Worm (Caenorhabditis elegans) whole organism, dauer: ENCODE measurements around the gene pyr-1.

Experiments
- unc-62 ChIP-seq: sonication (generic microtip); optimal IDR thresholded peaks from 2 replicates; lab custom pipeline; 2017; ENCODE audit warnings: missing biosample characterization, missing genetic modification reagents, missing genetic modification characterization

pyr-1 gene

DNA sequence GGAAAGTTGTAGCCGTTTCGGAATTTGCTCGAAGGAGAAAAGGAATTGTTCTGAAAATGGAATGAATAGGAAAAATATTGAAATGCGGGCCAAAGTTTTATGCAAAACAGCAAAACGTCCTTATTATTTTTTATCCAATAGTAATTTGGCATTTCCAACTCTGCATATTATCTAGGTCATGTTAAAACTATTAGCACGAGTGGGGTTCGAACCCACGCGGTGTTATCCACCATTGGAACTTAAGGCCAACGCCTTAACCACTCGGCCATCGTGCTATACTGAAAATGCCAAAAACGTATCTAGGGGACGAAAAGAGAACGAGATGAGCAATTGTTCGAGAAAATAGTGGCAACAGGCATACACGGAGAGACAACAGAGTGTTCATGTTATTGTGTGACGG, 19.1 kb upstream of the pyr-1 start:
- TF ChIP-seq unc-62 (GFP tag; lab: Kevin White, UChicago) = no peak

DNA sequence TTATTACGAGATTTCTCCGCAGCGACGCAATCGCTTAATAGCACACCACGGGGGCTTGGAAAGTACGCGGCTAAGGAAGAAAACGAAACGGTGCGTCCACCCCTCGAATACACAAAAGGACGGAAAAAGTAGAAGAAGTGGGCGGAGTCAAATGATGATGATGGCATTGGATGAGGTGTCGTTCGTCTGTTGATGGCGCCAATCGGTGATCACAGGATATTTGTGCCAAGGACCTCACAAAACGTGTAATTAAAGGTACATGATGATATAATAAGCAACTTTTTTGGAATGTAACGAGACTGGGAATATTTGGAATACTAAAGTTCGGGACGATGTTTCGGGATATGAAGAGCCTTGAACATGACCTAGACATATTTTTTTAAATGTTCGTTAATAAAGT, 16.5 kb upstream of the pyr-1 start, which contains the start of gene cutl-12:
TSS of gene cutl-12 (minus strand) at position 101 of the 400 bp plus-strand sequence.
- no peak for TF ChIP-seq unc-62 (GFP tag; lab: Kevin White, UChicago)

DNA sequence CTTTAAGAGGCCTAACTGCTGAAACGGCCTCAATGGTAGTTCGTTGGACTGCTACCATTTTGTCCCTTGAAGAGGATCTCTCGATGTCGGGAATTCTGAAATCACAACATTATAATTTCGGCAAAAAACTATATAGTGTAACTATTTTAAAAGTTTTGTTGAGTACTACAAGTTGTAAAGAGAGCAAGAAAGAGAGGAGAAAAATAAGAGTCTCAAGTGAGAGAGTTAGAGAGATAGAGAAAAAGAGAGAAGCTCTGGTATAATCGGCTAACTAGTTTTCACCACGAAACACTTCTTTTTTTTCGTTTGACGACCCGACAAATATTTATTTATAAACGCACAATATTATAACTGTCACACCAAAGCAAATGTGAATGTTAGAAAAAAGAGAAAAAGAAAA, 13.3 kb upstream of the pyr-1 start, which contains the start of gene vab-9:
TSS of gene vab-9 (minus strand) at position 101 of the 400 bp plus-strand sequence.
- no peak for TF ChIP-seq unc-62 (GFP tag; lab: Kevin White, UChicago)

DNA sequence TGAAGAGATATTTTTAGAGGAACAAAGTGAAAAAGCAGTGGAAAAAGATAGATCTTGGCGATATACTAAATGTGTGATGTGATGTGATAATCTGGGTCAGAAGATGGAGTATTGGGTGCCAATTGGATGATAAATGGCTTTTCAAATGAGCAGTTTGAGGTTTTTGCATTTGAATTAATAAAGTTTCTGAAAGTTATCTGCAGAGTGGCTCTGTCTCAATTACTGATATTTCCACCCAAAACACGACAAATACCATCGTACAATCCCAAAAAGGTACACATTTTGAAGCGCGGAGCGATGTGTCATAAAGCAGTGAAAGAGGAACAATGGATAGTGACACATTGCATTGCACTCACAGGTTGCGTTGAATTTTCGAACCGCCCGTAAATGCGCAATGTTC, 11.4 kb upstream of the pyr-1 start:
- TF ChIP-seq unc-62 (GFP tag; lab: Kevin White, UChicago) = no peak

DNA sequence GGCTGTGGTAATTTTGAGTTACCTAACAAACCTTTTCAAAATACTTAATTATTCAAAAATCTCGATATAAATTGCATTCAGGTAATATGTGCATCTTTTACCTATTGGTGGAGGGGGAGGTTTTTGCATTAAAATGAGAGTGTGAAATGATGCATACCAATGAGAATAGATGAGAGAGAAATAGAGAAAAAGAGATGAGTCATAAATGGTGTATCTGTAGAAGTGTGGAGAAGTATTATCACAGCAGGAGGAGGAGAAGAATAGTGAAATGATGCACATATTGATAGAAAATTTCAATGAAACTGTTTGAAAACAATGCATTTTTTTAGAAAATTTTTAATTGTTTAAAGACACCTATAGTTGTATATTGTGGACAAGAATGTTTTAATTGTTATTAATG, 10.4 kb upstream of the pyr-1 start:
- TF ChIP-seq unc-62 (GFP tag; lab: Kevin White, UChicago) = no peak

DNA sequence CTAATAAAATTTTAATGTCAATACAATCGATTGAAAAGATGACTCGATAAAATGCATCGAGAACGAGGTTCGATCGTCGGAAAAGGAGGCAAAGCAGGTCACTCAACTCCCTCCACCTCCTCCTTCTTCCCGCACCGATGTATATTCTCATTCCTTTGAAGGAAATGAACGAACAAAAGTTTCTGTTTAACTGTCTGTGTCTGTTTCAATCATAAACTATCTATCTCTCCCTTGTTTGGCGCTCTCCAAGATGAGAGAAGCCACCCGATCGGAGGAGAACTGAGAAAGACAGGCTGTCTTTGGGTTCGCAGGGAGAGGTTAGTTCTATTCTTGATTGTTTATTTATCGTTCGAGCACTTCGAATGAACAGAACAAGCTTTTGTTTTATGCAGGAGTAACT, 9.8 kb upstream of the pyr-1 start, which contains the start of gene D2085.7:
TSS of gene D2085.7 (plus strand) at position 251 of the 400 bp plus-strand sequence.
- no peak for TF ChIP-seq unc-62 (GFP tag; lab: Kevin White, UChicago)

DNA sequence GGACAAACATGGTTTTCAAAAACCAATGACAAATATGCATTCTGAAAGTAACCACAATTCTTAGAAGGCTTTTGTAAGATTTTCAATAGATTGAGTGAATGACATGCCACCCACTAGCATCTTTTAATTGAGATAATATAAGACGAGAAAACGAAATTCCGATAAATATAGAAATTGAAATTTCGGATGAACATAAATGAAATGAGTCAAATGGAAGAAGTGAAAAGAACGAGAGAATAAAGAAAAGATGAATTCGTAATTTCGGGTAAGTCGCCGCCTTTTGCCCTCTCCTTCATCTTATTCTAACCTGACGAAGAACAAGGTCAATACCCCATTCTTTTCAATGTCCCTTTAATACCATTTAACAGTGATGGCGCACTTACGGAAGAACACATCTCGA, 8.5 kb upstream of the pyr-1 start:
- TF ChIP-seq unc-62 (GFP tag; lab: Kevin White, UChicago) = no peak

DNA sequence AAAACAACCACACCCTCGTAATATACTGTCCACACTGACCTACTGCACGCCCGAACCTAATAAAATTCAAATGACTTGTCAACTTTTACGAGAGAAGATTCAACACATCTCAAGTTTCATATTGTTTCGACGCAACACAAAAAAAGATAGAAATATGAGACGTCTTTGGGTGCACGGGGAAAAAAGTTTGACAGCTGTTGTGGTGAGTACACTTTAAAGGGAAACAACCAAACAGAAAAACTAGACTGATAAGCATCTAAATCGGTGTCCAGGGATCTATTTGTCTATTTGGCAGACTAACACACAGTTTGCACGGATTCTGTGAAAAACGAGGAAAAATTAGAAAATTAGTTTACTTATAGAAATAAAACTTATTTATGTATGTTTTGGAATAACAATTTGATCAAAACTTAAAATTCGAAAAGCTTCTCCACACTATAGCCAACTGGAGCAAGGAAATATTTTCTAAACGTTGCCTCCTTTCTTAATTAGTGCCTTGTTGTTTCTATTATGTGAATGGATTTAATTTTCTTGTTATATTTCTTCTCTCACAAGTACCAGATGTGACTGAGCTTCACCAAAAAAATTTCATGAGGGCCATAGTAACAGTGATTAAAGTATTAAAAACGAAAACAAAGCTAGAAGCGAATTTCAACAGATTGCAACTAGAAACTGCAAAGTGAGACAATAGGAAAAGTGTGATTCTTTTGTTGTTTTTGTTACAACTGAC, 7.1 kb upstream of the pyr-1 start:
- TF ChIP-seq unc-62 (GFP tag; lab: Kevin White, UChicago) = no peak

DNA sequence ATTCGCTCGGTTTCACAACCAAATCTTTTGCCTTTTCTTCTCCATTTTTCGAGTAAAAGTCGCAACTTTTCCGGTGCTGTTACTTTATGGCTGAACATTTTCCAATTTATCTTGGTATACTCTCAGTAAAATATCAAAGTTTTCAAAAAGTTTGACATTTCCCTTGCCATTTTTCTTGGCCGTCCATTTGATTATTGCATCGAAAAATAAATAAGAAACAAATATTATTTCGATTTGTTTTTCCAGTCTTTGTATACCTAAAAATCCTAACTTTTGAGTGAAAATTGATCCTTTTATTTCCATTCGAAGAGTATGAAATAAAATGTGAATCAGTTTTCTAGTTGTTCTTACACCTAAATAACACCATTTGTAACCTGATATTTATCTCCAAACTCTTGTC, 4.5 kb upstream of the pyr-1 start:
- TF ChIP-seq unc-62 (GFP tag; lab: Kevin White, UChicago) = no peak

DNA sequence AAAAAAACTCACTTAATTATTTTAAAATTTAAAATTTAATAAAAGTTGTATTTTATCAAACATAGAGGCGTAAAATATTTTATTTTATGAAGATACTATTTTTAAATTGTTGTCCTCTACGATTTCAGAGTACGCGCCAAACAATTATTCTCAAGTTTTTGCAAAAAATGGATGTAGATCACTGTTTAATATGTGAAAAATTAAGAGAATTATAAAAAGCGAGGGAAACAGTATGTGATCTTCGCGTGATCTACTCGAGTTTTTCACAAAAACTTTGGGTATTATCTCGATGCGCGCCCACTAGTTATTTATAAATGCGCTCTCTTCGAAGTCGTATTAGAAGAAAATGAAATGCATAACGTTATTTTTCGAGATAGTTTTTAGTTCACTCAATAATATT, 2.1 kb upstream of the pyr-1 start:
- no peak for TF ChIP-seq unc-62 (GFP tag; lab: Kevin White, UChicago)

DNA sequence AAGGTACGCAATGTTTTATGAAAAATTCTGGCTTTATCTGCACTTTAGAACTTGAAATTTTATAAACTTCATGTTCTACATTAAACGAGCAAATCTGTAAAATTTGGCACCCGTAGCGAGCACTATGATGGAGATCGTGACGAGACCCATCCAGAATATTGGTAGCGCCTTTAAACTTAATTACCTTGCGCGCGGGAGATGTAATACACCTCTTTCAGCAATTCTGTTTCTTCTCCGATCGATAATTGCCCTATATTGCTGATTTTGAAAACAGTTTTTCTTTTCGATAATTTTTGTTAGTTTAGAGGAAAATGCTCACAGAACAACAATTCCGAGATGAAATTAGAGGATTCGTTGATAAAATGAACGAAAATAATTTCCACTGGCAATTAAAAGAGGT, 7.9 kb downstream of the pyr-1 start, which contains the start of gene atg-10:
TSS of gene atg-10 (plus strand) at position 301 of the 400 bp plus-strand sequence.
- no peak for TF ChIP-seq unc-62 (GFP tag; lab: Kevin White, UChicago)

DNA sequence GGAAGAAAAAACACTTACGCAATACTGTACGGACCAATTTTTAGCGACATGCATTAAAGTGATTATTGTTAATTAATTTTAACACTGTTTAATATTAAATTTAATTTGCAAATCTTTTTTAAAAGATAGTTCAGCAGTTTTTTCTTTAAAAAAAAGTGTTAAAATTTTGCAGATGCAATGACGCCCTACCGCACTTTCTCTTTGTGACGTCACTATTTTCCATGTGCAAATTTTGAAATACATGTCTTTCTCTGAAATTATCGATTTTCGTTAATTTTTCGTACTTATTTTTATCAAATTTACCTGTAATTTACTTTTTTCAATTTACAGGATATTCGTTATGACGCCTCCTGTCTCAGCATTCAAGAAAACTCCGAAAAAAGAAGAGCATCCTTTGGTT, 10.6 kb downstream of the pyr-1 start, which contains the start of the genes piga-1 and eif-2Bepsilon:
TSS of gene piga-1 (minus strand) at position 174 of the 400 bp plus-strand sequence.
TSS of gene eif-2Bepsilon (plus strand) at position 331 of the 400 bp plus-strand sequence.
- no peak for TF ChIP-seq unc-62 (GFP tag; lab: Kevin White, UChicago)

DNA sequence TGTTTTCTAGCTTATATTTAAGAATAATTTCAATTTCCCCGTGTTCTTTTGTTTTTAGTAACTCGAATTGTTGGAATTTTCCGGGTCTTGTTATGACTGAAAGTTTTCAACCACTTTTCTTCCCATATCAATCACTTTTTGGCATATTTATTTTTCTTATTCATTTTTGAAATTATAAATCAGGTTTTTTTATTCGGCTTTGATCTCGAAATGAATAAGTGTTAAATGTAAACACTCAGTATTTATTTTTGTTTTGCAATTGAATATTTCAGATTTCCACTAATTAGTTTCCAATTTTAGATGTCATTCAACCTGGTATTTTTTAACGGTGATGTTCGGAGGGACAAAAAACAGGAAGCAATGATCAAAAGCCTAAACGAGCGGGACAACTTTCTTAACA, 13.6 kb downstream of the pyr-1 start, which contains the start of gene etc-1:
TSS of gene etc-1 (plus strand) at position 301 of the 400 bp plus-strand sequence.
- TF ChIP-seq unc-62 (GFP tag; lab: Kevin White, UChicago) = no peak

DNA sequence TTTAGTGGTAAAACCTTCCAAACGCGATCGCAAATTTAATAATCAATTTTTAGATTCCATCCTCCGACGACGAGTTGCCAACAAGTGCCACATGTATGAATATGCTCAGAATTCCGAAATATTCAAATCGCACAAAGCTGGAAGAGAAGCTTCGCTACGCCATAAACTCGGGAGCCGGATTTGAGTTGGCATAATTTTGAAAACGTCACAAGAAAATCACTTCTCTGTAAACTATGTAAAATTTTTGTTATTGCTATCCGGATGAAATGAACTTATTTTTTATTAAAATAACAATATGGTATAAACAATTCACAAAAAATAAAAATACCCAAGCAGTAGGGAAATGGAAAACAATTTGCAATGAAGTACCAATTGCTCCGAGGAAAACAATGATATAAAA, 18.0 kb downstream of the pyr-1 start:
- no peak for TF ChIP-seq unc-62 (GFP tag; lab: Kevin White, UChicago)

DNA sequence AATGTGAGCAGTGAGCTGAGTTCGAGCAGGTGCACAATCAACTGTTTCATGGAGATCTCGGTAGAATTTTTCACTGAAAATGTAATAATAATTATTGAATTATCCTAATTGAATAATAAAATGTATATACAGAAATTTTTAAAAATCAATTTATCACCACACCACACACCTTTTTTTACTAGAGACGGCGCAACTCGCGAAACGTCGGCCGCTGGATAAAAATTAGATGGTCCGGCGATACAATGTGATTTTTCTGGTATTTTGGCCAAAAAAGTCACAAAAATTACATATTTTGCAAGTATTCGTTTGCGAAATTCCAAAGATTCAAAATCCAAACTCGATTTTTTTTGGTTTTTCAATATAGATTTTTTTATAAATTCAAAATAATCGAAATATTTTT, 19.9 kb downstream of the pyr-1 start:
- no peak for TF ChIP-seq unc-62 (GFP tag; lab: Kevin White, UChicago)

DNA sequence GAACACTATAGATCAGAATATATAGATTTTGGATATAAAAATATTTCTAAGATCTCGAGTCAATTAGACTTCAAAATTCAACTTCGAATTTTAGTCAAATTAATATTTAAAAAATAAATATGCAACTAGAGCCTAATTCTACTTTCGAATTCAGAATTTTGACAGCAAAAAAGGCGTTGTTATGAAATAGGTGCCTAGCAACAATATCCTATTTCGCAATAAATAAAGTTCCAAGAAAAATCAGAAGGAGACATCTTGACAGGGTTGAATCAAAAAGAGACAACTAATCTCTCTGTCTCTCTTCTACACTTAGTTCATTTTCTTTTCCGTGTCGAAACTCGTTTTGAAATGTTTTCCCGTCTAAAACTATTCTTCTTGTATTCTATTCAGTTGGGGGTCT, 24.5 kb downstream of the pyr-1 start:
- no peak for TF ChIP-seq unc-62 (GFP tag; lab: Kevin White, UChicago)

DNA sequence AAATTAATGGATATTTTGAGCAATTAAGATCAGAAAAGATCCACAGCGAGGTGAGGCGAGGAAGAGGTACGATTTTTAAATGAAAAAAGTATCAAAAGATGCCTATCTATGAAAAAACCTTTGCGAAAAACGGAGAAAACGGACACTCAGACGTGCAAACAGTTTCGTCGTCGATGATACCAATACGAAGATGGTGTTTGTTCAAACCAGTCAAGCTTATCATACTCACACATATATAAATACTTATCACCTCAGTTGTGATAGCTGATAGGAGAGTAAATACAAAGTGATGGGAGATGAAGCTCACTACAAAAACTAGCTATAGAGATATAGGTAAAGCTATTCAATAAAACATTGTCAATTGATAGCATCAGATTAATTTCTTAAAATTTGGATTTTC, 28.9 kb downstream of the pyr-1 start:
- no peak for TF ChIP-seq unc-62 (GFP tag; lab: Kevin White, UChicago)
